Fruit fly (Drosophila melanogaster) whole organism, pupa: Measurements from ENCODE around the gene Sirt4.

Source experiments
- CG10348 ChIP-seq: fragments of 200-800 bp; sonication (Bioruptor generic); IDR thresholded peaks from 2 replicates; pipeline ENCODE4 v1.3.6; 2022; ENCODE audit warnings: missing biosample characterization, missing genetic modification characterization
- CG13204 ChIP-seq: fragments of 200-800 bp; sonication (Bioruptor generic); optimal IDR thresholded peaks from 2 replicates; lab custom pipeline; 2018; ENCODE audit warnings: missing biosample characterization, mild to moderate bottlenecking, missing genetic modification characterization, moderate library complexity
- CG34367 ChIP-seq: fragments of 200-800 bp; sonication (Bioruptor generic); optimal IDR thresholded peaks from 2 replicates; lab custom pipeline; 2018; ENCODE audit warnings: missing biosample characterization, mild to moderate bottlenecking, missing genetic modification characterization
- CG4496 ChIP-seq: fragments of 200-800 bp; sonication (Bioruptor generic); IDR thresholded peaks from 3 replicates; pipeline ENCODE4 v1.3.6; 2022; ENCODE audit warnings: missing biosample characterization, missing genetic modification characterization
- Pif1B ChIP-seq: fragments of 200-800 bp; sonication (Bioruptor generic); optimal IDR thresholded peaks from 3 replicates; lab custom pipeline; 2016; ENCODE audit warnings: missing biosample characterization, missing genetic modification characterization
- fd96Ca ChIP-seq: fragments of 200-800 bp; sonication (Bioruptor generic); IDR thresholded peaks from 3 replicates; pipeline ENCODE4 v1.3.6; 2022; ENCODE audit warnings: missing biosample characterization, missing genetic modification characterization
- gl ChIP-seq: fragments of 200-800 bp; sonication (Bioruptor generic); optimal IDR thresholded peaks from 2 replicates; lab custom pipeline; 2018; ENCODE audit warnings: missing biosample characterization, mild to moderate bottlenecking, missing genetic modification characterization

DNA sequence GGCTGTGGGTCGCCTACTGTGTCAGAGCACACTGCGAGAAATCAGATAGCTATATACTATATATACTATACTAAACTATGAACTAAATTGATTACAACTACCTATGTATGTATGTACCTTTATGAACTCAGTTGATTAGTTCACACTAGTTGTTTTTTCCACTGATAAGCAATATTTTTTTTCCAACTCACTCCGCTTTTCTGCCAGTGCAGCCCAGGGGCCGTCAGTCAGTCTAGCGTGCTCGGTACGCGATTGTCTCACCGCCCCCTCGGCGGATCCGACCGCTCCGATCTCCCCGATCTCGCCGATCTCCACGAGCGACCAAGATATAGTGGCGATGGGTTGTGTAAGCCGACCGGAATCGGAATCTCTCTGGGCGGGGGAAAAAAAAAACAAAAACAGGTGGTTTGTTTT lies 40.2 kb upstream of the Sirt4 start:
- peak; percentile 53 for TF ChIP-seq CG10348
- TF ChIP-seq CG4496: peak; percentile 97
- TF ChIP-seq fd96Ca (GFP tag; lab: Robert Waterston, UW): peak; percentile 97
- TF ChIP-seq gl: peak; percentile 57
- TF ChIP-seq CG34367 (tag; lab: Kevin White, UChicago): peak; percentile 45
- TF ChIP-seq Pif1B: peak; percentile 63
- TF ChIP-seq CG13204 (GFP tag; lab: Kevin White, UChicago): no peak
